Worm (Caenorhabditis elegans) whole organism, L4 larva: Measurements from ENCODE around the gene T07E3.4.

Experiments used
- ama-1 ChIP-seq: fragments of 150-350 bp; optimal IDR thresholded peaks from 2 replicates; lab custom pipeline; 2014; ENCODE audit warnings: inconsistent platforms, mixed read lengths
- ceh-44 ChIP-seq: fragments of 200-800 bp; sonication (Bioruptor generic); IDR thresholded peaks from 2 replicates; pipeline ENCODE4 v1.3.6; 2022; ENCODE audit warnings: missing genetic modification reagents, missing genetic modification characterization, missing compliant biosample characterization
- daf-8 ChIP-seq: fragments of 200-800 bp; sonication (Bioruptor generic); IDR thresholded peaks from 2 replicates; pipeline ENCODE4 v1.3.6; 2022; ENCODE audit warnings: missing genetic modification characterization, missing compliant biosample characterization
- dpl-1 ChIP-seq: fragments of 150-350 bp; optimal IDR thresholded peaks from 2 replicates; lab custom pipeline; 2014; ENCODE audit warnings: missing biosample characterization, missing genetic modification reagents, missing genetic modification characterization
- lir-3 ChIP-seq: sonication (generic microtip); optimal IDR thresholded peaks from 2 replicates; lab custom pipeline; 2016; ENCODE audit warnings: mild to moderate bottlenecking, missing genetic modification characterization, missing compliant biosample characterization
- nhr-102 ChIP-seq: sonication (generic microtip); optimal IDR thresholded peaks from 2 replicates; lab custom pipeline; 2016; ENCODE audit warnings: mild to moderate bottlenecking, missing genetic modification characterization, moderate library complexity, missing compliant biosample characterization
- nhr-11 ChIP-seq: fragments of 150-350 bp; optimal IDR thresholded peaks from 2 replicates; lab custom pipeline; 2014; ENCODE audit warnings: missing biosample characterization, missing genetic modification characterization
- nhr-237 ChIP-seq: sonication (generic microtip); optimal IDR thresholded peaks from 2 replicates; lab custom pipeline; 2017; ENCODE audit warnings: missing biosample characterization, missing genetic modification characterization
- nhr-25 ChIP-seq: sonication (generic microtip); optimal IDR thresholded peaks from 2 replicates; lab custom pipeline; 2017; ENCODE audit warnings: missing genetic modification characterization, mild to moderate bottlenecking, missing compliant biosample characterization, antibody characterized with exemption, moderate library complexity, borderline replicate concordance; ENCODE audit not compliant: insufficient read depth
- pha-4 ChIP-seq, 2 experiments: fragments of 150-350 bp in 1 of 2; fragments of 200-800 bp in 1 of 2; sonication (Bioruptor generic) in 1 of 2; IDR thresholded peaks in 1 of 2; optimal IDR thresholded peaks in 1 of 2; 2 replicates each; pipeline versions ENCODE4 v1.3.6 to Lab custom; 2014 to 2022; ENCODE audit warnings: missing genetic modification characterization in 2 of 2, missing genetic modification reagents in 2 of 2, missing biosample characterization in 1 of 2, missing compliant biosample characterization in 1 of 2
- snpc-1.2 ChIP-seq: fragments of 200-800 bp; sonication (Bioruptor generic); IDR thresholded peaks from 2 replicates; pipeline ENCODE4 v1.3.6; 2022; ENCODE audit warnings: missing genetic modification reagents, missing genetic modification characterization, missing compliant biosample characterization
- snpc-4 ChIP-seq: fragments of 150-350 bp; optimal IDR thresholded peaks from 2 replicates; lab custom pipeline; 2014; ENCODE audit warnings: missing biosample characterization, missing genetic modification characterization
- unc-130 ChIP-seq: sonication (generic microtip); optimal IDR thresholded peaks from 2 replicates; lab custom pipeline; 2016; ENCODE audit warnings: missing genetic modification reagents, missing genetic modification characterization, missing compliant biosample characterization
- zag-1 ChIP-seq: fragments of 150-350 bp; optimal IDR thresholded peaks from 2 replicates; lab custom pipeline; 2014; ENCODE audit warnings: missing biosample characterization, missing genetic modification characterization

- TF ChIP-seq nhr-237 (tag; lab: Kevin White, UChicago): no peak
- no peak for TF ChIP-seq nhr-25 (tag; lab: Kevin White, UChicago)
- TF ChIP-seq unc-130: no peak
- TF ChIP-seq snpc-1.2 (GFP tag; lab: Robert Waterston, UW): no peak
- TF ChIP-seq dpl-1: no peak
- no peak for TF ChIP-seq zag-1 (tag; lab: Kevin White, UChicago)
- no peak for TF ChIP-seq ama-1 (lab: Kevin White, UChicago)
- TF ChIP-seq pha-4 (GFP tag; IDR thresholded peaks at IDR 0.05; lab: Robert Waterston, UW): no peak
- no peak for TF ChIP-seq pha-4 (tag; optimal IDR thresholded peaks at IDR 0.05; lab: Kevin White, UChicago)
- no peak for TF ChIP-seq snpc-4 (tag; lab: Kevin White, UChicago)
- TF ChIP-seq nhr-102 (tag; lab: Kevin White, UChicago): no peak
- TF ChIP-seq daf-8 (GFP tag; lab: Robert Waterston, UW): no peak
- TF ChIP-seq ceh-44 (GFP tag; lab: Robert Waterston, UW): no peak
- TF ChIP-seq lir-3: no peak
- TF ChIP-seq nhr-11 (tag; lab: Kevin White, UChicago): no peak
Observed at ce11 chrIII:6906409-6906808, 8.6 kb downstream of the T07E3.4 start, which contains the start of gene T07E3.2.
